Fruit fly (Drosophila melanogaster) whole organism: ENCODE data around the gene CG13711.

Experiments used
- CG8478 ChIP-seq: fragments of >200 bp; optimal IDR thresholded peaks from 2 replicates; lab custom pipeline; 2018; ENCODE audit warnings: inconsistent platforms
- pan ChIP-seq: fragments of >200 bp; optimal IDR thresholded peaks from 2 replicates; lab custom pipeline; 2017
- psq ChIP-seq: fragments of >200 bp; optimal IDR thresholded peaks from 2 replicates; lab custom pipeline; 2017
- usp ChIP-seq: fragments of >200 bp; optimal IDR thresholded peaks from 2 replicates; lab custom pipeline; 2017; ENCODE audit warnings: missing biosample characterization, missing genetic modification characterization, mixed read lengths

dm6 chr3L:4776432-4776831, 18.7 kb downstream of the CG13711 start:
- TF ChIP-seq psq, result no peak
- no peak for TF ChIP-seq usp (GFP tag; lab: Kevin White, UChicago)
- no peak for TF ChIP-seq pan
- no peak for TF ChIP-seq CG8478 (lab: Kevin White, UChicago)
